Worm (Caenorhabditis elegans): ENCODE measurements around the gene T26A5.8.

The T26A5.8 gene

DNA sequence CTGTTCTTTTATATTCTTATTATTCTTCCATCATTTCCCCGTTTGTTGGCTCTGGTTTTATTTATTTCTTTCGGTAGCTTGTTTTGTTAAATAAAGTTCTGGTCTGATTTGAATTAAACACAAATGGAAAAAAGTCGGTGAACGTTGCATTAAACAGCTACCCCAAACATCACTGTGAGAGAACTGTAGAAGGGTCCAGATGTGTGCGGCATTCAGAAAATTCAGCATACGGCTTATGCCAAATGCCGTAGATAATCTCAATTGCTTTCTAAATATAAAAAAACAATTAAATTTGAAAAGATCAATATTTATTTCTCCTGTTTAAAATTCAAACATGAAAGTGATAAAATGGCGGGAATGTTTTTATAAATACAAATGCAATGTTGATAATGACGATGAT is 22.8 kb downstream of the T26A5.8 start:
- no peak for TF ChIP-seq elt-3 (tag; optimal IDR thresholded peaks at IDR 0.05)
- TF ChIP-seq ZK546.5 (tag; optimal IDR thresholded peaks at IDR 0.05) = no peak
- TF ChIP-seq unc-62 (GFP tag; optimal IDR thresholded peaks at IDR 0.05) = no peak
- TF ChIP-seq dmd-4 (tag; optimal IDR thresholded peaks at IDR 0.05) = no peak
- TF ChIP-seq lin-13 (GFP tag; optimal IDR thresholded peaks at IDR 0.05) = no peak
- TF ChIP-seq ztf-11 (tag; optimal IDR thresholded peaks at IDR 0.05) = no peak
- TF ChIP-seq sem-4 (tag; optimal IDR thresholded peaks at IDR 0.05) = no peak
- TF ChIP-seq nhr-129 (tag; optimal IDR thresholded peaks at IDR 0.05) = no peak
- no peak for TF ChIP-seq nhr-23 (tag; optimal IDR thresholded peaks at IDR 0.05)
- TF ChIP-seq nhr-21 (tag; optimal IDR thresholded peaks at IDR 0.05) = no peak
- TF ChIP-seq alr-1 (tag; optimal IDR thresholded peaks at IDR 0.05) = no peak
- no peak for TF ChIP-seq mbf-1 (tag; optimal IDR thresholded peaks at IDR 0.05)
- no peak for TF ChIP-seq aly-2 (tag; optimal IDR thresholded peaks at IDR 0.05)
- TF ChIP-seq nhr-10 (tag; optimal IDR thresholded peaks at IDR 0.05) = no peak

DNA sequence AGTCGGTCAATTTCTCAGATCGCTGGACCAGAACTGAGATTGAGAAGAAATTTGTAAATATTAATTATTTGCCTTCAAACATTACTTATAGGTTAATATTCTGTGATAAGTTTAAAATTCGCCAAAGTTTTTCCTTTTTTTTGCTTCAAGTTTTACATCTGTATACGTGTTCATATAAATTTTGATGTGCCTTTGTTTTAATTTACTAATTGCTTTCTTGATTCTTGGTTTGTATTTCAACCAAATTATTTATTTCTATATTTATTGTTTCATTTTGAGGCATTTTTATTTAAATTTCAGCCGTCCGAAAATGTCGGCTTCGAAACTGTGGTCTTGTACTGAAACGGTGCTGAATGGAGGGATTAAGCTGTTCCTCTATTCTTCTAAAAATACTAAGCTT is 26.3 kb downstream of the T26A5.8 start, which contains the start of gene C05D11.1:
TSS of gene C05D11.1 (plus strand) at position 301 of the 400 bp plus-strand sequence.
- no peak for TF ChIP-seq skn-1 (tag; optimal IDR thresholded peaks at IDR 0.05)
- no peak for TF ChIP-seq nhr-77 (tag; optimal IDR thresholded peaks at IDR 0.05)
- TF ChIP-seq ama-1 (optimal IDR thresholded peaks at IDR 0.05) = no peak
- no peak for TF ChIP-seq aly-2 (tag; optimal IDR thresholded peaks at IDR 0.05)
- no peak for TF ChIP-seq ztf-11 (tag; optimal IDR thresholded peaks at IDR 0.05)
- TF ChIP-seq nhr-12 (tag; optimal IDR thresholded peaks at IDR 0.05) = no peak
- no peak for TF ChIP-seq mab-5 (tag; optimal IDR thresholded peaks at IDR 0.05)
- TF ChIP-seq lsy-2 (tag; optimal IDR thresholded peaks at IDR 0.05) = no peak
- TF ChIP-seq elt-3 (tag; optimal IDR thresholded peaks at IDR 0.05) = no peak
- TF ChIP-seq lin-13 (GFP tag; optimal IDR thresholded peaks at IDR 0.05) = no peak
- no peak for TF ChIP-seq nhr-25 (tag; optimal IDR thresholded peaks at IDR 0.05)
- TF ChIP-seq peb-1 (tag; optimal IDR thresholded peaks at IDR 0.05) = no peak
- TF ChIP-seq lin-11 (tag; optimal IDR thresholded peaks at IDR 0.05) = no peak
- no peak for TF ChIP-seq ceh-16 (tag; optimal IDR thresholded peaks at IDR 0.05)

DNA sequence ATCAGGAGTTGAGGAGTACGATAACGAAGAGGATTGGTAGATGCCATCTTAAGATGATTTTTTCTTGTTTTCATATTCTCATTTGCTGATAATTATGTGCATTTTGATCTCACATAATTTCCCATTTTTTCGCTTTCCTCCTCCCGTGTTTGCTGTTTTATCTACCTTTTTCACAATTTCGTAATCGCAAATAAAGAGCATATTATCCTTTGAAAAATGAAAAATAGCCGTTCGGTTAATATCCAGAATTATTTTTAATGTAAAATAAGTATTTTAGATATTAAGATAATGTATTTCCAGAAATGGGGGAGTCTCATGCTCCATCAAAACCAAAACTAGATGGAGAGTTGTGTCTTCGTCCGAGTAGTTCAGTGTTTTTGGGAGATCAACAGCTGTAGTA is 29.7 kb downstream of the T26A5.8 start, which contains the start of gene vps-16:
TSS of gene vps-16 (plus strand) at position 301 of the 400 bp plus-strand sequence.
- TF ChIP-seq lsy-2 (tag; optimal IDR thresholded peaks at IDR 0.05) = no peak
- no peak for TF ChIP-seq sem-4 (tag; optimal IDR thresholded peaks at IDR 0.05)
- no peak for TF ChIP-seq nhr-23 (tag; optimal IDR thresholded peaks at IDR 0.05)
- no peak for TF ChIP-seq nhr-237 (tag; optimal IDR thresholded peaks at IDR 0.05)
- no peak for TF ChIP-seq sma-9 (GFP tag; optimal IDR thresholded peaks at IDR 0.05)
- no peak for TF ChIP-seq sma-9 (tag; optimal IDR thresholded peaks at IDR 0.05)
- no peak for TF ChIP-seq zag-1 (tag; optimal IDR thresholded peaks at IDR 0.05)
- TF ChIP-seq unc-39 (tag; optimal IDR thresholded peaks at IDR 0.05) = no peak
- TF ChIP-seq ztf-11 (tag; optimal IDR thresholded peaks at IDR 0.05) = no peak

DNA sequence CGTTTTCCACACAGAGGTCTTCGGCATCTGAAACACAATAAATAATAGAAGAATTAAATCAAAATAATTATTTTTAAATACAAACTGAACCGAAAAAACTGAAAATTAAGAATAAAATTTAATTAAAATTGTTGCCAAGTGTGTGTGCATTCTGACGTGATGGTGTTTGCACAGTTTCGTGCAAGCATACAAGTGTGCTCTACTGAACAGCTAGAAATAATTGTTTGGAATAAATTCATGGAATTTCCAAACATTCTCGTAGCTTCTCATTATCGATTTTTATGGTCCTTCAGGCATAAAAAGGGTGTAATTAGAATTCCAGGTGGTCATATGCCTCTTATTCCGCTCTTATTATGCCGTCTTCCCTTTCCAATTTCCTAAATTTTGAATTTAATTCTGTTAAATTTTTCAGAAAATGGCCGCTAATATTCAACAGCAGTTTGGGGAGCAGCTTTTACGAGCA is 30.9 kb downstream of the T26A5.8 start, which contains the start of the genes mrps-17 and txdc-9:
TSS of gene mrps-17 (minus strand) at position 33 of the 463 bp plus-strand sequence.
TSS of gene txdc-9 (plus strand) at position 413 of the 463 bp plus-strand sequence.
- no peak for TF ChIP-seq unc-39 (tag; optimal IDR thresholded peaks at IDR 0.05)
- TF ChIP-seq unc-55 (GFP tag; optimal IDR thresholded peaks at IDR 0.05) = peak; percentile 97
- TF ChIP-seq aly-2 (tag; optimal IDR thresholded peaks at IDR 0.05) = no peak
- peak; percentile 89 for TF ChIP-seq crh-2 (tag; optimal IDR thresholded peaks at IDR 0.05)
- peak; percentile 47 for TF ChIP-seq nhr-21 (tag; optimal IDR thresholded peaks at IDR 0.05)
- TF ChIP-seq gmeb-1 (tag; optimal IDR thresholded peaks at IDR 0.05) = peak; percentile 71
- TF ChIP-seq nhr-237 (tag; optimal IDR thresholded peaks at IDR 0.05) = no peak
- peak; percentile 65 for TF ChIP-seq sma-3 (GFP tag; optimal IDR thresholded peaks at IDR 0.05)
- TF ChIP-seq nhr-12 (tag; optimal IDR thresholded peaks at IDR 0.05) = no peak
- no peak for TF ChIP-seq nhr-23 (tag; optimal IDR thresholded peaks at IDR 0.05)
- no peak for TF ChIP-seq nhr-10 (tag; optimal IDR thresholded peaks at IDR 0.05)
- no peak for TF ChIP-seq skn-1 (tag; optimal IDR thresholded peaks at IDR 0.05)
- no peak for TF ChIP-seq unc-62 (GFP tag; optimal IDR thresholded peaks at IDR 0.05)
- peak; percentile 74 for TF ChIP-seq nhr-129 (tag; optimal IDR thresholded peaks at IDR 0.05)
- peak; percentile 13 for TF ChIP-seq egl-27 (tag; optimal IDR thresholded peaks at IDR 0.05)
- peak; percentile 94 for TF ChIP-seq alr-1 (tag; optimal IDR thresholded peaks at IDR 0.05)
- TF ChIP-seq sma-9 (GFP tag; optimal IDR thresholded peaks at IDR 0.05) = peak; percentile 75
- TF ChIP-seq sma-9 (tag; optimal IDR thresholded peaks at IDR 0.05) = no peak
- peak; percentile 31 for TF ChIP-seq zag-1 (tag; optimal IDR thresholded peaks at IDR 0.05)
- no peak for TF ChIP-seq ceh-82 (tag; optimal IDR thresholded peaks at IDR 0.05)
- no peak for TF ChIP-seq nhr-25 (tag; optimal IDR thresholded peaks at IDR 0.05)
- peak; percentile 60 for TF ChIP-seq F13H6.1 (tag; optimal IDR thresholded peaks at IDR 0.05)
- TF ChIP-seq ztf-1 (GFP tag; conservative IDR thresholded peaks at IDR 0.05) = no peak
- TF ChIP-seq mab-5 (tag; optimal IDR thresholded peaks at IDR 0.05) = peak; percentile 64
- no peak for TF ChIP-seq ztf-11 (tag; optimal IDR thresholded peaks at IDR 0.05)
- peak; percentile 97 for TF ChIP-seq C34F6.9 (tag; optimal IDR thresholded peaks at IDR 0.05)
- no peak for TF ChIP-seq blmp-1 (tag; optimal IDR thresholded peaks at IDR 0.05; ENCODE audit: insufficient read depth)
- peak; percentile 6 for TF ChIP-seq nhr-11 (tag; optimal IDR thresholded peaks at IDR 0.05)
- TF ChIP-seq lin-11 (tag; optimal IDR thresholded peaks at IDR 0.05) = peak; percentile 37
- no peak for TF ChIP-seq ama-1 (optimal IDR thresholded peaks at IDR 0.05)
- peak; percentile 38 for TF ChIP-seq ztf-4 (tag; optimal IDR thresholded peaks at IDR 0.05)
- TF ChIP-seq sem-4 (tag; optimal IDR thresholded peaks at IDR 0.05) = peak; percentile 83
- no peak for TF ChIP-seq mbf-1 (tag; optimal IDR thresholded peaks at IDR 0.05)
- TF ChIP-seq fos-1 (tag; optimal IDR thresholded peaks at IDR 0.05) = peak; percentile 60
- TF ChIP-seq ceh-16 (tag; optimal IDR thresholded peaks at IDR 0.05) = no peak
- TF ChIP-seq nhr-6 (tag; optimal IDR thresholded peaks at IDR 0.05) = peak; percentile 58
- TF ChIP-seq lsy-2 (tag; optimal IDR thresholded peaks at IDR 0.05) = peak; percentile 67 to 90
